Fruit fly (Drosophila melanogaster): ENCODE data around the gene PolrMT.

DNA sequence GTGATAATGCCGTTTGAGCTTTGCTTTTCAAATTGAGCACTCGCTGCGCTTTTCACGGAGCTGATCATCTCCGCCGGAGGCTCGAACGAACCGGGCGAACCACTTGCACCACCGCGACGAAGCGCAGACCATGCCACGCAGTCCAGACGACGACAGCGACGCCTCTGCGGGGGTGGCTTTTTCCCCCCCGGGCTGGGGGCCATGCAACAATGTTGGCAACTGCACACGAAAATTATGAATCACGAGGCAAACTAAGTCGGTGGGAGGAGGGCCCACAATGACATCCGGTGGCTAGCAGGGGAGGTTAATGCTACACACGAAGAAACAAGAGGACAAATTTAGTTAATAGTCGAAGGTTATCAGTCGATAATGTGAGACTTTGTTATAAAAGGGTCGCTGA, 51.5 kb downstream of the PolrMT start:
- TF ChIP-seq tj (GFP tag; optimal IDR thresholded peaks at IDR 0.05) (no peak), pad (GFP tag; optimal IDR thresholded peaks at IDR 0.05) (no peak)

Measured in whole organism, adult.